Fruit fly (Drosophila melanogaster): ENCODE data around the gene CG6923.

Gene CG6923

DNA sequence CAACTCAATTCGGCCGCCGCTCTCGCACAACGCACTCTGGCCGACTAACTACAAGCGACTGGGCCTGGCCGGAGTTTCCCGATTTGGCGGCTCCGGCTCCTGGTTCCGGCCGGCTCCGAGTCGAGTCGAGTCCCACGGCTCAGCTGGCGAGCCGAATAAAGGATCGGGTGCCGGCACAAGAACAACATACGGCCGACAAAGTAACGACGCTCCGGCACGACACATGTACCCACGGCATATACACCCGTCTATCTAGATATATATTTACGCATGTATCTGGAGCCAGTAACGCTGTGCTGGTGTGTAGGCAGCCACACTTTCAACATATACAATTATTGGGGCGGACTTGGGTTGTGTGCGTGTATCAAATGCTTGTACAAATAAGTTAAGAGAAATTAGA lies 21.7 kb upstream of the CG6923 start:
- TF ChIP-seq Eip78C (GFP tag) (peak; percentile 31), acj6 (GFP tag; optimal IDR thresholded peaks at IDR 0.05) (no peak), lz (GFP tag; optimal IDR thresholded peaks at IDR 0.05) (no peak)

DNA sequence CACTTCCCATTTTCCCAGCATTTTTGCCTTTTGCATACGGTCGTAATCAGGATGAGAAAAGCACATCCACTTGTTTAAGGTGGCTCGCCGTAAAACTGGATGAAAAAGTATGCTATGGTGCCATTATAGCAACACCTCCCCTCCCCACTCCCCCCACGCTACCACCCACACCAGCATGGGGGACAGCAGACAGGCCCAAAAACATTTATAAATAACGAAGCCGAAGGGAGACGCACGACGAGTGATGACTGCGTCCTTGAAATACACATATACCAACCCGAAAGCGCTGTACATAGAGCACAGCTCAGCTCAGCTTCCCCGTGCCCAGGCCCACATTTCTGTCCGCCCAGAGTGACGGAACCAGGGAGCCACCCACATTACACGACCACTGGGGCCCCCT lies 20.9 kb upstream of the CG6923 start:
- TF ChIP-seq salr (GFP tag; optimal IDR thresholded peaks at IDR 0.05) (no peak), svp (GFP tag) (no peak), pdm3 (GFP tag; optimal IDR thresholded peaks at IDR 0.05) (no peak), CG6792 (GFP tag; optimal IDR thresholded peaks at IDR 0.05) (no peak), fkh (GFP tag; optimal IDR thresholded peaks at IDR 0.05) (no peak), CG8632 (GFP tag; optimal IDR thresholded peaks at IDR 0.05) (no peak), Hr38 (GFP tag; optimal IDR thresholded peaks at IDR 0.05) (no peak), CG7368 (GFP tag; optimal IDR thresholded peaks at IDR 0.05) (no peak), Ets21C (GFP tag; optimal IDR thresholded peaks at IDR 0.05) (no peak), CG6854 (GFP tag; optimal IDR thresholded peaks at IDR 0.05) (no peak), Smox (GFP tag; optimal IDR thresholded peaks at IDR 0.05) (no peak), Eip75B (GFP tag; optimal IDR thresholded peaks at IDR 0.05) (no peak), CG8319 (GFP tag; optimal IDR thresholded peaks at IDR 0.05) (no peak), ss (GFP tag; optimal IDR thresholded peaks at IDR 0.05) (no peak), CG3032 (tag; optimal IDR thresholded peaks at IDR 0.05) (no peak), CG8119 (GFP tag; IDR thresholded peaks at IDR 0.05) (no peak)

DNA sequence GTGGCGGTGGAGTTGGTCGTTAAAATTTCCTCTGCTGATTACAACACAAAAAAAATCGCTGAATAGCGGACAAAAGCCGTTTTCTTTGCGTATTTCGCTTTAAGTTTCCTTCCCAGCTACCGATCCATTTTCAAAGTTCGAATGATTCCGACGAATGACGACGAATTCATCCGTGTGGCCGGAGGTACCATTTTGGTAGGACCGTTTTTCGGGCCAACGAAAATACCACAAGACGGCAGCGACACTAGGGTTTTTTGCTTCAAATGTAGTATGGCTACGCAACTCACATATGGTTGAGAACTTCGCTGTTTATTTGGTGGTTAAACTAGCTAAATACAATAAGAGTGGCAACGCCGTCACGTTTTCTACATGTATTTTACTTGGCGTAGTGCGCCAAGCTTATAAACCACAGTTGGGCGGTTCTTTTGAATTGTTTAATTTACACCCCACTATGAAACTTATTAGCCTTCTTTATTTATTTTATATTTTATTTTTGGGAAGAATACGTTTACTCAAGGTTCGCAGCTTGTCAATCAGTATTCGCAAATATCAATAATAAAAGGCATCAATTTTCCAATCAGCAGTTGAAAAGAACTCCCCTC lies 14.6 kb upstream of the CG6923 start, which contains the start of gene Lk6:
TSS of gene Lk6 (minus strand) at position 179 of the 602 bp plus-strand sequence.
- no peak for TF ChIP-seq eg (GFP tag; IDR thresholded peaks at IDR 0.05)
- TF ChIP-seq CG16779 (tag; optimal IDR thresholded peaks at IDR 0.05): peak; percentile 70
- no peak for TF ChIP-seq CG8319 (GFP tag; optimal IDR thresholded peaks at IDR 0.05)
- TF ChIP-seq Eip75B (GFP tag; optimal IDR thresholded peaks at IDR 0.05): peak; percentile 52
- no peak for TF ChIP-seq Hr4 (GFP tag; optimal IDR thresholded peaks at IDR 0.05)
- TF ChIP-seq CG4318 (GFP tag; optimal IDR thresholded peaks at IDR 0.05): no peak
- no peak for TF ChIP-seq CG6792 (GFP tag; optimal IDR thresholded peaks at IDR 0.05)
- no peak for TF ChIP-seq spab (GFP tag; optimal IDR thresholded peaks at IDR 0.05)
- no peak for TF ChIP-seq OdsH (GFP tag; optimal IDR thresholded peaks at IDR 0.05)
- TF ChIP-seq ss (GFP tag; optimal IDR thresholded peaks at IDR 0.05): peak; percentile 69
- no peak for TF ChIP-seq svp (GFP tag)
- no peak for TF ChIP-seq Lpt (GFP tag; optimal IDR thresholded peaks at IDR 0.05)
- TF ChIP-seq Sox102F (GFP tag; optimal IDR thresholded peaks at IDR 0.05): peak; percentile 61
- TF ChIP-seq pdm3 (GFP tag; optimal IDR thresholded peaks at IDR 0.05): no peak
- no peak for TF ChIP-seq CG8632 (GFP tag; optimal IDR thresholded peaks at IDR 0.05)
- peak; percentile 51 for TF ChIP-seq Eip78C (GFP tag)
- no peak for TF ChIP-seq Ets21C (GFP tag; optimal IDR thresholded peaks at IDR 0.05)
- no peak for TF ChIP-seq acj6 (GFP tag; optimal IDR thresholded peaks at IDR 0.05)
- TF ChIP-seq Blimp-1 (GFP tag; optimal IDR thresholded peaks at IDR 0.05): peak; percentile 24
- peak; percentile 90 for TF ChIP-seq CG6854 (GFP tag; optimal IDR thresholded peaks at IDR 0.05)
- peak; percentile 31 for TF ChIP-seq topi (GFP tag; optimal IDR thresholded peaks at IDR 0.05)
- TF ChIP-seq Sox14 (GFP tag; optimal IDR thresholded peaks at IDR 0.05): peak; percentile 66
- peak; percentile 54 for TF ChIP-seq CG3919 (GFP tag; optimal IDR thresholded peaks at IDR 0.05)
- peak in 1 of 2 experiments; percentile 0 for TF ChIP-seq salr (GFP tag; optimal IDR thresholded peaks at IDR 0.05)
- TF ChIP-seq CG1621 (tag; optimal IDR thresholded peaks at IDR 0.05): peak; percentile 69
- no peak for TF ChIP-seq CG8119 (GFP tag; IDR thresholded peaks at IDR 0.05)
- TF ChIP-seq dac (GFP tag; optimal IDR thresholded peaks at IDR 0.05): no peak
- TF ChIP-seq Gug (GFP tag; IDR thresholded peaks at IDR 0.05): no peak
- peak; percentile 47 for TF ChIP-seq CG7368 (GFP tag; optimal IDR thresholded peaks at IDR 0.05)
- no peak for TF ChIP-seq CG34406 (GFP tag; optimal IDR thresholded peaks at IDR 0.05)
- no peak for TF ChIP-seq CG32006 (GFP tag; optimal IDR thresholded peaks at IDR 0.05)
- TF ChIP-seq achi (GFP tag; optimal IDR thresholded peaks at IDR 0.05): no peak
- no peak for TF ChIP-seq Sox15 (GFP tag; optimal IDR thresholded peaks at IDR 0.05)
- TF ChIP-seq Smox (GFP tag; optimal IDR thresholded peaks at IDR 0.05): no peak
- TF ChIP-seq CG11294 (GFP tag; IDR thresholded peaks at IDR 0.05): no peak
- TF ChIP-seq CG6276 (GFP tag; optimal IDR thresholded peaks at IDR 0.05): no peak
- peak; percentile 28 for TF ChIP-seq Ets96B (tag; optimal IDR thresholded peaks at IDR 0.05)
- TF ChIP-seq CG6808 (GFP tag; optimal IDR thresholded peaks at IDR 0.05): peak; percentile 61
- peak; percentile 70 for TF ChIP-seq net (GFP tag; optimal IDR thresholded peaks at IDR 0.05)
- TF ChIP-seq Hr39 (GFP tag; optimal IDR thresholded peaks at IDR 0.05): no peak
- no peak for TF ChIP-seq CG11762 (GFP tag; optimal IDR thresholded peaks at IDR 0.05; ENCODE audit: insufficient read depth)
- TF ChIP-seq Hr38 (GFP tag; optimal IDR thresholded peaks at IDR 0.05): no peak
- TF ChIP-seq CG6163 (GFP tag; IDR thresholded peaks at IDR 0.05): no peak
